Worm (Caenorhabditis elegans): Measurements from ENCODE around the gene srv-21.

DNA sequence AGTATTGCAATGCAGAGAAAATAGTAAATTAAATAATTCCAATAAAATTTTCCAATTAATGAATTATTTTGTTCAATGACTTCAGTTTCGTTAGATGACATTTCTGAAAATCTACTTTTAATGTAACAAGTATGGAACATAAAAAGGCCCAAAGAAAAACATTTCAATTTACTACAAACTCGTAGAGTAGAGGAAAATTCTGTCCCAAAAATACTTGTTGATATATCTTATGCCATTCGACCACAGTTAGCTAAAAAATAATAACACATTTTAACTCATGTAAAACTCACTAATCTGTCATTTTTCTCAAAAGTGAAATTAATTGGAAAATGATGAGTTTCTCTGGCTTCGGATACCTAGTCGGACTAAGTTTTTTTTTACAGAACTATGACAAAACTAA lies at the start of gene srv-21:
- TF ChIP-seq ama-1 (optimal IDR thresholded peaks at IDR 0.05) (no peak), tbx-7 (tag; optimal IDR thresholded peaks at IDR 0.05) (no peak), unc-55 (GFP tag; optimal IDR thresholded peaks at IDR 0.05) (no peak), pha-4 (tag; optimal IDR thresholded peaks at IDR 0.05) (no peak), ceh-14 (tag; optimal IDR thresholded peaks at IDR 0.05) (no peak), mec-3 (tag; optimal IDR thresholded peaks at IDR 0.05; ENCODE audit: borderline replicate concordance) (no peak), nhr-11 (tag; optimal IDR thresholded peaks at IDR 0.05) (no peak)

Data from whole organism, late embryonic.